Fruit fly (Drosophila melanogaster) whole organism, embryonic: Measurements from ENCODE around the gene CG14817.

ENCODE experiments used
- Asciz ChIP-seq: fragments of 200-800 bp; sonication (Bioruptor generic); optimal IDR thresholded peaks from 2 replicates; lab custom pipeline; 2017; ENCODE audit warnings: missing biosample characterization, mild to moderate bottlenecking, missing genetic modification characterization, missing genetic modification reagents
- Blimp-1 ChIP-seq: fragments of 200-800 bp; sonication (Bioruptor generic); optimal IDR thresholded peaks from 3 replicates; lab custom pipeline; 2018; ENCODE audit warnings: missing biosample characterization, missing genetic modification characterization, mild to moderate bottlenecking, moderate library complexity, missing genetic modification reagents
- CG11085 ChIP-seq: fragments of 200-800 bp; sonication (Bioruptor generic); IDR thresholded peaks from 2 replicates; pipeline ENCODE4 v1.3.6; 2022; ENCODE audit warnings: missing biosample characterization, missing genetic modification characterization
- CG11247 ChIP-seq: fragments of 200-800 bp; sonication (Bioruptor generic); IDR thresholded peaks from 2 replicates; pipeline ENCODE4 v1.3.6; 2022; ENCODE audit warnings: missing biosample characterization, missing genetic modification characterization
- CG11398 ChIP-seq: fragments of 200-800 bp; sonication (Bioruptor generic); optimal IDR thresholded peaks from 2 replicates; lab custom pipeline; 2016; ENCODE audit warnings: missing biosample characterization, missing genetic modification characterization
- CG11560 ChIP-seq: fragments of 200-800 bp; sonication (Bioruptor generic); IDR thresholded peaks from 3 replicates; pipeline ENCODE4 v1.3.6; 2022; ENCODE audit warnings: missing biosample characterization, missing genetic modification characterization
- CG15073 ChIP-seq: fragments of 200-800 bp; sonication (Bioruptor generic); optimal IDR thresholded peaks from 2 replicates; lab custom pipeline; 2016; ENCODE audit warnings: missing biosample characterization, missing genetic modification characterization
- CG1832 ChIP-seq: fragments of 200-800 bp; sonication (Bioruptor generic); optimal IDR thresholded peaks from 2 replicates; lab custom pipeline; 2017; ENCODE audit warnings: missing biosample characterization, mild to moderate bottlenecking, missing genetic modification characterization, inconsistent platforms
- CG2120 ChIP-seq: fragments of 200-800 bp; sonication (Bioruptor generic); optimal IDR thresholded peaks from 3 replicates; lab custom pipeline; 2016; ENCODE audit warnings: missing biosample characterization, missing genetic modification characterization
- CG2202 ChIP-seq: fragments of 200-800 bp; sonication (Bioruptor generic); optimal IDR thresholded peaks from 2 replicates; lab custom pipeline; 2018; ENCODE audit warnings: missing biosample characterization, mild to moderate bottlenecking, missing genetic modification characterization
- CG30020 ChIP-seq: fragments of 200-800 bp; optimal IDR thresholded peaks from 2 replicates; lab custom pipeline; 2019; ENCODE audit warnings: missing biosample characterization, mild to moderate bottlenecking, missing genetic modification characterization, moderate library complexity
- CG34224 ChIP-seq: fragments of 200-800 bp; sonication (Bioruptor generic); IDR thresholded peaks from 3 replicates; pipeline ENCODE4 v1.3.6; 2022; ENCODE audit warnings: missing biosample characterization, missing genetic modification characterization; ENCODE audit not compliant: partially characterized antibody
- CG34422 ChIP-seq: fragments of 200-800 bp; sonication (Bioruptor generic); IDR thresholded peaks from 3 replicates; pipeline ENCODE4 v1.3.6; 2022; ENCODE audit warnings: missing biosample characterization, missing genetic modification characterization
- CG4282 ChIP-seq: fragments of 200-800 bp; sonication (Bioruptor generic); optimal IDR thresholded peaks from 2 replicates; lab custom pipeline; 2016; ENCODE audit warnings: missing biosample characterization, missing genetic modification characterization
- CG6854 ChIP-seq: fragments of 200-800 bp; sonication (Bioruptor generic); optimal IDR thresholded peaks from 3 replicates; lab custom pipeline; 2017; ENCODE audit warnings: missing biosample characterization, mild to moderate bottlenecking, missing genetic modification characterization
- CG7271 ChIP-seq: fragments of 200-800 bp; sonication (Bioruptor generic); optimal IDR thresholded peaks from 2 replicates; lab custom pipeline; 2018; ENCODE audit warnings: missing biosample characterization, mild to moderate bottlenecking, missing genetic modification characterization, moderate library complexity
- CG7745 ChIP-seq: fragments of 200-800 bp; sonication (Bioruptor generic); optimal IDR thresholded peaks from 2 replicates; lab custom pipeline; 2018; ENCODE audit warnings: missing biosample characterization, mild to moderate bottlenecking, missing genetic modification characterization, moderate library complexity
- CG7928 ChIP-seq: fragments of 200-800 bp; sonication (Bioruptor generic); optimal IDR thresholded peaks from 2 replicates; lab custom pipeline; 2017; ENCODE audit warnings: missing biosample characterization, mild to moderate bottlenecking, missing genetic modification characterization
- CG8359 ChIP-seq: fragments of 200-800 bp; sonication (Bioruptor generic); optimal IDR thresholded peaks from 2 replicates; lab custom pipeline; 2017; ENCODE audit warnings: missing biosample characterization, mild to moderate bottlenecking, missing genetic modification characterization, borderline replicate concordance
- CG9727 ChIP-seq: fragments of 200-800 bp; sonication (Bioruptor generic); optimal IDR thresholded peaks from 3 replicates; lab custom pipeline; 2017; ENCODE audit warnings: missing biosample characterization, mild to moderate bottlenecking, missing genetic modification characterization
- CG9932 ChIP-seq: fragments of 200-800 bp; sonication (Bioruptor generic); IDR thresholded peaks from 2 replicates; pipeline ENCODE4 v1.3.6; 2022; ENCODE audit warnings: missing biosample characterization, missing genetic modification characterization
- D19B ChIP-seq: fragments of 200-800 bp; sonication (Bioruptor generic); optimal IDR thresholded peaks from 2 replicates; lab custom pipeline; 2017; ENCODE audit warnings: missing biosample characterization, mild to moderate bottlenecking, missing genetic modification characterization
- Dbx ChIP-seq: fragments of 200-800 bp; sonication (Bioruptor generic); IDR thresholded peaks from 3 replicates; pipeline ENCODE4 v1.3.6; 2022; ENCODE audit warnings: missing biosample characterization, missing genetic modification characterization
- Dref ChIP-seq: fragments of 200-800 bp; sonication (Bioruptor generic); IDR thresholded peaks from 2 replicates; pipeline ENCODE4 v1.3.6; 2022; ENCODE audit warnings: missing biosample characterization, missing genetic modification characterization
- E2f1 ChIP-seq: fragments of 200-800 bp; sonication (Bioruptor generic); IDR thresholded peaks from 2 replicates; pipeline ENCODE4 v1.3.6; 2022; ENCODE audit warnings: missing biosample characterization, missing genetic modification characterization
- Gug ChIP-seq: fragments of 200-800 bp; sonication (Bioruptor generic); IDR thresholded peaks from 4 replicates; pipeline ENCODE4 v1.3.6; 2022; ENCODE audit warnings: missing biosample characterization, missing genetic modification characterization
- HHEX ChIP-seq: fragments of 200-800 bp; sonication (Bioruptor generic); optimal IDR thresholded peaks from 3 replicates; lab custom pipeline; 2017; ENCODE audit warnings: missing biosample characterization, mild to moderate bottlenecking, missing genetic modification characterization, missing genetic modification reagents
- HLH3B ChIP-seq: fragments of 200-800 bp; sonication (Bioruptor generic); IDR thresholded peaks from 2 replicates; pipeline ENCODE4 v1.3.6; 2022; ENCODE audit warnings: missing biosample characterization, missing genetic modification characterization
- Hr51 ChIP-seq, 2 experiments: fragments of 200-800 bp; sonication (Bioruptor generic); optimal IDR thresholded peaks; 2 replicates in 1 of 2; 3 replicates in 1 of 2; lab custom pipeline; 2016 to 2018; ENCODE audit warnings: missing biosample characterization in 2 of 2, missing genetic modification characterization in 2 of 2, mild to moderate bottlenecking in 1 of 2, moderate library complexity in 1 of 2
- Hsf ChIP-seq: fragments of 200-800 bp; sonication (Bioruptor generic); optimal IDR thresholded peaks from 3 replicates; lab custom pipeline; 2016; ENCODE audit warnings: missing biosample characterization, missing genetic modification characterization
- Mes4 ChIP-seq: fragments of 200-800 bp; sonication (Bioruptor generic); optimal IDR thresholded peaks from 2 replicates; lab custom pipeline; 2016; ENCODE audit warnings: missing biosample characterization, missing genetic modification characterization
- NC2α ChIP-seq: fragments of 200-800 bp; sonication (Bioruptor generic); optimal IDR thresholded peaks from 2 replicates; lab custom pipeline; 2016; ENCODE audit warnings: missing biosample characterization, missing genetic modification characterization
- Nf-YA ChIP-seq: fragments of 200-800 bp; sonication (Bioruptor generic); IDR thresholded peaks from 2 replicates; pipeline ENCODE4 v1.3.6; 2022; ENCODE audit warnings: missing biosample characterization, missing genetic modification characterization
- Sin3A ChIP-seq: fragments of >200 bp; optimal IDR thresholded peaks from 2 replicates; lab custom pipeline; 2018
- ap ChIP-seq: fragments of 200-800 bp; sonication (Bioruptor generic); IDR thresholded peaks from 2 replicates; pipeline ENCODE4 v1.3.6; 2022; ENCODE audit warnings: missing biosample characterization, missing genetic modification characterization
- bbx ChIP-seq: fragments of 200-800 bp; sonication (Bioruptor generic); IDR thresholded peaks from 2 replicates; pipeline ENCODE4 v1.3.6; 2022; ENCODE audit warnings: missing biosample characterization, missing genetic modification characterization; ENCODE audit not compliant: partially characterized antibody
- bsh ChIP-seq, 2 experiments: fragments of 200-800 bp; sonication (Bioruptor generic); optimal IDR thresholded peaks; 2 replicates each; lab custom pipeline; 2017 to 2018; ENCODE audit warnings: mild to moderate bottlenecking in 2 of 2, missing biosample characterization in 2 of 2, missing genetic modification characterization in 2 of 2, moderate library complexity in 1 of 2
- cato ChIP-seq: fragments of 200-800 bp; sonication (Bioruptor generic); optimal IDR thresholded peaks from 2 replicates; lab custom pipeline; 2016; ENCODE audit warnings: missing biosample characterization, missing genetic modification characterization, borderline replicate concordance
- crc ChIP-seq: fragments of 200-800 bp; sonication (Bioruptor generic); optimal IDR thresholded peaks from 2 replicates; lab custom pipeline; 2016; ENCODE audit warnings: missing biosample characterization, missing genetic modification characterization
- ham ChIP-seq: fragments of 200-800 bp; sonication (Bioruptor generic); IDR thresholded peaks from 2 replicates; pipeline ENCODE4 v1.3.6; 2022; ENCODE audit warnings: missing biosample characterization, missing genetic modification characterization
- her ChIP-seq: fragments of 200-800 bp; sonication (Bioruptor generic); optimal IDR thresholded peaks from 2 replicates; lab custom pipeline; 2016; ENCODE audit warnings: missing biosample characterization, missing genetic modification characterization
- kay ChIP-seq: fragments of 200-800 bp; sonication (Bioruptor generic); optimal IDR thresholded peaks from 2 replicates; lab custom pipeline; 2016; ENCODE audit warnings: missing biosample characterization, missing genetic modification characterization
- lilli ChIP-seq: fragments of 200-800 bp; sonication (Bioruptor generic); optimal IDR thresholded peaks from 3 replicates; lab custom pipeline; 2016; ENCODE audit warnings: missing biosample characterization, missing genetic modification characterization
- maf-S ChIP-seq: fragments of 200-800 bp; sonication (Bioruptor generic); optimal IDR thresholded peaks from 2 replicates; lab custom pipeline; 2016; ENCODE audit warnings: missing biosample characterization, missing genetic modification characterization
- mirr ChIP-seq: fragments of 200-800 bp; sonication (Bioruptor generic); optimal IDR thresholded peaks from 3 replicates; lab custom pipeline; 2018; ENCODE audit warnings: missing biosample characterization, mild to moderate bottlenecking, missing genetic modification characterization
- nau ChIP-seq: fragments of 200-800 bp; sonication (Bioruptor generic); optimal IDR thresholded peaks from 3 replicates; lab custom pipeline; 2017; ENCODE audit warnings: missing biosample characterization, mild to moderate bottlenecking, missing genetic modification characterization, missing genetic modification reagents
- phol ChIP-seq: fragments of 200-800 bp; sonication (Bioruptor generic); optimal IDR thresholded peaks from 3 replicates; lab custom pipeline; 2018; ENCODE audit warnings: missing biosample characterization, mild to moderate bottlenecking, missing genetic modification characterization, moderate library complexity
- sens-2 ChIP-seq: fragments of 200-800 bp; sonication (Bioruptor generic); IDR thresholded peaks from 2 replicates; pipeline ENCODE4 v1.3.6; 2022; ENCODE audit warnings: missing biosample characterization, missing genetic modification characterization
- tio ChIP-seq: fragments of 200-800 bp; sonication (Bioruptor generic); optimal IDR thresholded peaks from 2 replicates; lab custom pipeline; 2017; ENCODE audit warnings: missing biosample characterization, missing genetic modification characterization, inconsistent platforms
- unc-4 ChIP-seq: fragments of 200-800 bp; sonication (Bioruptor generic); IDR thresholded peaks from 2 replicates; pipeline ENCODE4 v1.3.6; 2022; ENCODE audit warnings: missing biosample characterization, missing genetic modification characterization; ENCODE audit not compliant: partially characterized antibody

CG14817 gene

dm6 chrX:1922765-1923501, 45.9 kb upstream of the CG14817 start, which contains the start of the genes eIF2Bepsilon and Ocrl (continued):
- peak; percentile 0 for TF ChIP-seq CG2120 (GFP tag; lab: Kevin White, UChicago)
- TF ChIP-seq Hr51 (GFP tag; optimal IDR thresholded peaks at IDR 0.05; lab: Kevin White, UChicago): no peak
- TF ChIP-seq lilli (GFP tag; lab: Kevin White, UChicago): no peak
- peak; percentile 41; the same call in 1 of the 2 replicates for TF ChIP-seq bbx (GFP tag; lab: Robert Waterston, UW)
- no peak for TF ChIP-seq CG4282 (GFP tag; lab: Kevin White, UChicago)
- no peak for TF ChIP-seq Dbx (GFP tag; lab: Robert Waterston, UW)
- no peak for TF ChIP-seq Asciz (GFP tag; lab: Kevin White, UChicago)
- TF ChIP-seq CG9727 (GFP tag; lab: Kevin White, UChicago): no peak
- no peak for TF ChIP-seq Hsf (GFP tag; lab: Kevin White, UChicago)
- no peak for TF ChIP-seq Nf-YA (GFP tag; lab: Robert Waterston, UW)
- TF ChIP-seq CG11398 (GFP tag; lab: Kevin White, UChicago): no peak
- no peak for TF ChIP-seq sens-2
- 0 out of 2 replicates have a peak, but pooled peaks have one; percentile 20 for TF ChIP-seq unc-4 (GFP tag; lab: Robert Waterston, UW)
- TF ChIP-seq ap: no peak
- no peak for TF ChIP-seq D19B
- TF ChIP-seq nau (GFP tag; lab: Kevin White, UChicago): no peak
- no peak for TF ChIP-seq CG7745 (tag; lab: Kevin White, UChicago)
- TF ChIP-seq NC2α (GFP tag; lab: Kevin White, UChicago): no peak
- TF ChIP-seq CG6854 (GFP tag; lab: Kevin White, UChicago): no peak
- TF ChIP-seq phol: peak; percentile 49
- TF ChIP-seq Sin3A (lab: Kevin White, UChicago): peak; percentile 77
- no peak for TF ChIP-seq HHEX (GFP tag; lab: Kevin White, UChicago)
- no peak for TF ChIP-seq CG1832 (GFP tag; lab: Kevin White, UChicago)
- no peak for TF ChIP-seq CG34224 (GFP tag; lab: Robert Waterston, UW)
- peak; percentile 48; the same call in 1 of the 3 replicates for TF ChIP-seq CG34422
- no peak for TF ChIP-seq tio
- no peak for TF ChIP-seq CG7271 (tag; lab: Kevin White, UChicago)
- TF ChIP-seq CG9932 (GFP tag; lab: Robert Waterston, UW): no peak
- TF ChIP-seq kay (GFP tag; lab: Kevin White, UChicago): peak; percentile 27
- TF ChIP-seq Blimp-1 (GFP tag; lab: Kevin White, UChicago): no peak
- no peak for TF ChIP-seq Mes4
- TF ChIP-seq crc (GFP tag; lab: Kevin White, UChicago): no peak
- no peak for TF ChIP-seq Gug
- no peak for TF ChIP-seq bsh (GFP tag; optimal IDR thresholded peaks at IDR 0.05; lab: Kevin White, UChicago)
- peak; percentile 50 for TF ChIP-seq Dref
- no peak for TF ChIP-seq maf-S
- TF ChIP-seq CG15073 (GFP tag; lab: Kevin White, UChicago): no peak
- TF ChIP-seq E2f1 (GFP tag; lab: Robert Waterston, UW): no peak
- no peak for TF ChIP-seq ham
- no peak for TF ChIP-seq CG2202 (tag; lab: Kevin White, UChicago)
- TF ChIP-seq mirr (GFP tag; lab: Kevin White, UChicago): peak; percentile 33
- peak; percentile 44 for TF ChIP-seq her
- TF ChIP-seq cato: no peak
- TF ChIP-seq HLH3B: no peak
- TF ChIP-seq CG11085: no peak
- no peak for TF ChIP-seq CG11247 (GFP tag; lab: Robert Waterston, UW)
- no peak for TF ChIP-seq CG30020 (tag; lab: Kevin White, UChicago)
- TF ChIP-seq CG11560 (tag; lab: Robert Waterston, UW): no peak
- no peak for TF ChIP-seq CG8359 (GFP tag; lab: Kevin White, UChicago)
- peak; percentile 6 for TF ChIP-seq CG7928 (GFP tag; lab: Kevin White, UChicago)
